Worm (Caenorhabditis elegans) whole organism, L2 larva: ENCODE measurements around the gene fbxc-30.

ENCODE experiments used
- C34F6.9 ChIP-seq: fragments of 150-350 bp; optimal IDR thresholded peaks from 2 replicates; lab custom pipeline; 2014; ENCODE audit warnings: missing biosample characterization, missing genetic modification characterization
- R02D3.7 ChIP-seq: fragments of 150-350 bp; optimal IDR thresholded peaks from 2 replicates; lab custom pipeline; 2014; ENCODE audit warnings: missing biosample characterization, missing genetic modification characterization
- Y55F3AM.14 ChIP-seq: fragments of 200-800 bp; sonication (Bioruptor generic); optimal IDR thresholded peaks from 2 replicates; lab custom pipeline; 2018; ENCODE audit warnings: mild to moderate bottlenecking, missing genetic modification characterization, missing compliant biosample characterization
- aly-2 ChIP-seq: fragments of 150-350 bp; optimal IDR thresholded peaks from 2 replicates; lab custom pipeline; 2014; ENCODE audit warnings: missing biosample characterization, missing genetic modification characterization
- ama-1 ChIP-seq: fragments of 150-350 bp; optimal IDR thresholded peaks from 2 replicates; lab custom pipeline; 2018; ENCODE audit warnings: inconsistent platforms
- crh-2 ChIP-seq: sonication (generic microtip); optimal IDR thresholded peaks from 2 replicates; lab custom pipeline; 2017; ENCODE audit warnings: missing biosample characterization, missing genetic modification characterization
- egl-27 ChIP-seq: sonication (generic microtip); optimal IDR thresholded peaks from 3 replicates; lab custom pipeline; 2017; ENCODE audit warnings: missing biosample characterization, missing genetic modification reagents, missing genetic modification characterization
- elt-1 ChIP-seq: fragments of 150-350 bp; optimal IDR thresholded peaks from 2 replicates; lab custom pipeline; 2014; ENCODE audit warnings: missing biosample characterization, missing genetic modification characterization
- elt-3 ChIP-seq: sonication (generic microtip); optimal IDR thresholded peaks from 2 replicates; lab custom pipeline; 2017; ENCODE audit warnings: missing biosample characterization, missing genetic modification characterization
- fos-1 ChIP-seq: fragments of 150-350 bp; optimal IDR thresholded peaks from 2 replicates; lab custom pipeline; 2014; ENCODE audit warnings: missing biosample characterization, missing genetic modification characterization
- gmeb-1 ChIP-seq: fragments of 150-350 bp; optimal IDR thresholded peaks from 2 replicates; lab custom pipeline; 2014; ENCODE audit warnings: missing biosample characterization, missing genetic modification characterization
- lin-11 ChIP-seq: fragments of 150-350 bp; sonication (generic microtip); optimal IDR thresholded peaks from 2 replicates; lab custom pipeline; 2014; ENCODE audit warnings: missing biosample characterization, missing genetic modification characterization, inconsistent platforms, mixed read lengths
- lin-13 ChIP-seq: fragments of 150-350 bp; optimal IDR thresholded peaks from 2 replicates; lab custom pipeline; 2014; ENCODE audit warnings: missing biosample characterization, missing genetic modification reagents, missing genetic modification characterization
- lin-39 ChIP-seq: fragments of 150-350 bp; optimal IDR thresholded peaks from 2 replicates; lab custom pipeline; 2014; ENCODE audit warnings: missing biosample characterization, missing genetic modification reagents, missing genetic modification characterization
- mdl-1 ChIP-seq, 2 experiments: fragments of 150-350 bp in 1 of 2; sonication (generic microtip) in 1 of 2; optimal IDR thresholded peaks; 2 replicates each; lab custom pipeline; 2017; ENCODE audit warnings: missing biosample characterization in 2 of 2, missing genetic modification characterization in 2 of 2
- nhr-10 ChIP-seq: sonication (generic microtip); optimal IDR thresholded peaks from 2 replicates; lab custom pipeline; 2017; ENCODE audit warnings: missing biosample characterization, missing genetic modification characterization
- nhr-21 ChIP-seq: fragments of 150-350 bp; optimal IDR thresholded peaks from 2 replicates; lab custom pipeline; 2014; ENCODE audit warnings: missing biosample characterization, missing genetic modification characterization
- nhr-237 ChIP-seq: fragments of 150-350 bp; optimal IDR thresholded peaks from 2 replicates; lab custom pipeline; 2014; ENCODE audit warnings: missing biosample characterization, missing genetic modification characterization
- nhr-25 ChIP-seq: fragments of 150-350 bp; sonication (generic microtip); optimal IDR thresholded peaks from 3 replicates; lab custom pipeline; 2014; ENCODE audit warnings: missing biosample characterization, missing genetic modification characterization
- nhr-6 ChIP-seq: fragments of 150-350 bp; optimal IDR thresholded peaks from 2 replicates; lab custom pipeline; 2014; ENCODE audit warnings: missing biosample characterization, missing genetic modification characterization
- peb-1 ChIP-seq: fragments of 150-350 bp; optimal IDR thresholded peaks from 2 replicates; lab custom pipeline; 2014; ENCODE audit warnings: missing biosample characterization, missing genetic modification characterization
- sem-4 ChIP-seq: fragments of 150-350 bp; optimal IDR thresholded peaks from 2 replicates; lab custom pipeline; 2014; ENCODE audit warnings: missing biosample characterization, missing genetic modification reagents, missing genetic modification characterization
- skn-1 ChIP-seq: sonication (generic microtip); optimal IDR thresholded peaks from 2 replicates; lab custom pipeline; 2017; ENCODE audit warnings: missing biosample characterization, missing genetic modification characterization
- sma-3 ChIP-seq: sonication (generic microtip); optimal IDR thresholded peaks from 2 replicates; lab custom pipeline; 2016; ENCODE audit warnings: missing genetic modification reagents, missing genetic modification characterization, missing compliant biosample characterization
- sma-9 ChIP-seq, 2 experiments: fragments of 150-350 bp in 1 of 2; sonication (generic microtip) in 1 of 2; optimal IDR thresholded peaks; 2 replicates each; lab custom pipeline; 2014 to 2016; ENCODE audit warnings: missing genetic modification characterization in 2 of 2, mild to moderate bottlenecking in 1 of 2, missing biosample characterization in 1 of 2, missing compliant biosample characterization in 1 of 2, missing genetic modification reagents in 1 of 2, moderate library complexity in 1 of 2
- snpc-4 ChIP-seq: fragments of 150-350 bp; optimal IDR thresholded peaks from 2 replicates; lab custom pipeline; 2014; ENCODE audit warnings: missing biosample characterization, missing genetic modification characterization
- unc-62 ChIP-seq: fragments of 150-350 bp; optimal IDR thresholded peaks from 2 replicates; lab custom pipeline; 2014; ENCODE audit warnings: missing biosample characterization, missing genetic modification reagents, missing genetic modification characterization
- ztf-1 ChIP-seq: fragments of 200-800 bp; sonication (Bioruptor generic); conservative IDR thresholded peaks from 2 replicates; pipeline ENCODE4 v1.3.6; 2022; ENCODE audit warnings: missing genetic modification characterization, missing compliant biosample characterization
- ztf-11 ChIP-seq: sonication (generic microtip); optimal IDR thresholded peaks from 2 replicates; lab custom pipeline; 2017; ENCODE audit warnings: missing biosample characterization, missing genetic modification characterization

The fbxc-30 gene

ce11 chrII:875739-876138 is 41.7 kb upstream of the fbxc-30 start:
- TF ChIP-seq Y55F3AM.14 = no peak
- no peak for TF ChIP-seq nhr-237 (tag; lab: Kevin White, UChicago)
- no peak for TF ChIP-seq C34F6.9 (tag; lab: Kevin White, UChicago)
- TF ChIP-seq crh-2 (tag; lab: Kevin White, UChicago) = no peak
- no peak for TF ChIP-seq lin-11 (tag; lab: Kevin White, UChicago)
- TF ChIP-seq egl-27 (tag; lab: Kevin White, UChicago) = no peak
- no peak for TF ChIP-seq elt-3
- no peak for TF ChIP-seq mdl-1 (tag; optimal IDR thresholded peaks at IDR 0.05; lab: Kevin White, UChicago)
- TF ChIP-seq ztf-11 (tag; lab: Kevin White, UChicago) = no peak
- no peak for TF ChIP-seq sma-9 (GFP tag; optimal IDR thresholded peaks at IDR 0.05; lab: Kevin White, UChicago)
- no peak for TF ChIP-seq sma-9 (tag; optimal IDR thresholded peaks at IDR 0.05; lab: Kevin White, UChicago)

ce11 chrII:880666-881226 is 36.7 kb upstream of the fbxc-30 start:
- TF ChIP-seq gmeb-1 (tag; lab: Kevin White, UChicago) (no peak), aly-2 (tag; lab: Kevin White, UChicago) (no peak), sma-9 (GFP tag; optimal IDR thresholded peaks at IDR 0.05; lab: Kevin White, UChicago) (peak; percentile 38), sma-9 (tag; optimal IDR thresholded peaks at IDR 0.05; lab: Kevin White, UChicago) (no peak), fos-1 (tag; lab: Kevin White, UChicago) (peak; percentile 29), crh-2 (tag; lab: Kevin White, UChicago) (peak; percentile 16)

ce11 chrII:884204-884603 is 33.2 kb upstream of the fbxc-30 start:
- TF ChIP-seq skn-1 (no peak), fos-1 (tag; lab: Kevin White, UChicago) (peak; percentile 19)
- TF ChIP-seq, all 48 proteins: peak for 1

ce11 chrII:888024-888423 is 29.4 kb upstream of the fbxc-30 start, which contains the start of gene T07D3.4:
Gene T07D3.4, plus strand, starts transcription at chrII:888309.
- TF ChIP-seq lin-13 (GFP tag; lab: Kevin White, UChicago) = no peak
- TF ChIP-seq sma-3 = no peak
- TF ChIP-seq fos-1 (tag; lab: Kevin White, UChicago) = peak; percentile 61
- TF ChIP-seq sma-9 (GFP tag; optimal IDR thresholded peaks at IDR 0.05; lab: Kevin White, UChicago) = peak; percentile 37
- TF ChIP-seq sma-9 (tag; optimal IDR thresholded peaks at IDR 0.05; lab: Kevin White, UChicago) = no peak

ce11 chrII:900720-901332 is 16.6 kb upstream of the fbxc-30 start, which contains the start of gene T07D3.9:
Gene T07D3.9, minus strand, starts transcription at chrII:900913.
- no peak for TF ChIP-seq lin-39 (tag; lab: Kevin White, UChicago)
- TF ChIP-seq egl-27 (tag; lab: Kevin White, UChicago) = no peak
- peak; percentile 75 for TF ChIP-seq fos-1 (tag; lab: Kevin White, UChicago)
- TF ChIP-seq C34F6.9 (tag; lab: Kevin White, UChicago) = no peak

ce11 chrII:901632-902031 is 15.8 kb upstream of the fbxc-30 start, which contains the start of gene T07D3.2:
Gene T07D3.2, plus strand, starts transcription at chrII:901932.
- no peak for TF ChIP-seq ztf-1 (GFP tag; lab: Robert Waterston, UW)
- no peak for TF ChIP-seq elt-1 (tag; lab: Kevin White, UChicago)
- TF ChIP-seq sma-3 = no peak
- no peak for TF ChIP-seq sem-4
- no peak for TF ChIP-seq ztf-11 (tag; lab: Kevin White, UChicago)
- TF ChIP-seq mdl-1 (tag; optimal IDR thresholded peaks at IDR 0.05; lab: Kevin White, UChicago) = no peak
- no peak for TF ChIP-seq nhr-25
- TF ChIP-seq nhr-10 = no peak
- no peak for TF ChIP-seq unc-62 (GFP tag; lab: Kevin White, UChicago)
- TF ChIP-seq peb-1 = no peak
- no peak for TF ChIP-seq R02D3.7 (tag; lab: Kevin White, UChicago)
- TF ChIP-seq snpc-4 (tag; lab: Kevin White, UChicago) = no peak
- no peak for TF ChIP-seq Y55F3AM.14
- TF ChIP-seq lin-13 (GFP tag; lab: Kevin White, UChicago) = no peak
- TF ChIP-seq ama-1 (lab: Kevin White, UChicago) = no peak
- TF ChIP-seq nhr-21 = no peak
- no peak for TF ChIP-seq nhr-6 (tag; lab: Kevin White, UChicago)
- no peak for TF ChIP-seq crh-2 (tag; lab: Kevin White, UChicago)
- TF ChIP-seq gmeb-1 (tag; lab: Kevin White, UChicago) = no peak
- no peak for TF ChIP-seq lin-11 (tag; lab: Kevin White, UChicago)
